Fruit fly (Drosophila melanogaster): ENCODE results near the gene Noc1.

Noc1 gene

dm6 chr3L:11061200-11061599 lies 13.4 kb upstream of the Noc1 start, which contains the start of the genes CG6321 and Blos2 (continued):
- TF ChIP-seq nerfin-2 (GFP tag; IDR thresholded peaks at IDR 0.05; ENCODE audit: partially characterized antibody) (no peak), CG12942 (GFP tag; optimal IDR thresholded peaks at IDR 0.05) (no peak), Rx (GFP tag; IDR thresholded peaks at IDR 0.05) (peak; percentile 17; the same call in 1 of the 2 replicates), CG11093 (GFP tag; IDR thresholded peaks at IDR 0.05) (peak; percentile 16; the same call in 1 of the 3 replicates), crp (GFP tag; optimal IDR thresholded peaks at IDR 0.05) (peak; percentile 30 to 84), Scr (GFP tag; IDR thresholded peaks at IDR 0.05; ENCODE audit: partially characterized antibody) (no peak), CG3163 (GFP tag; optimal IDR thresholded peaks at IDR 0.05) (no peak), CG9932 (GFP tag; IDR thresholded peaks at IDR 0.05) (peak; percentile 50), Nf-YB (GFP tag; optimal IDR thresholded peaks at IDR 0.05) (peak; percentile 62), gfzf (GFP tag; optimal IDR thresholded peaks at IDR 0.05) (no peak), CG11247 (GFP tag; IDR thresholded peaks at IDR 0.05) (peak; percentile 50), TFAM (GFP tag; optimal IDR thresholded peaks at IDR 0.05) (no peak), ranshi (GFP tag; IDR thresholded peaks at IDR 0.05) (peak; percentile 65; the same call in 1 of the 2 replicates), CG12071 (GFP tag; optimal IDR thresholded peaks at IDR 0.05) (peak; percentile 57), CG17829 (tag; optimal IDR thresholded peaks at IDR 0.05) (peak; percentile 82), CG6813 (GFP tag; optimal IDR thresholded peaks at IDR 0.05) (peak; percentile 26), Dp (GFP tag; optimal IDR thresholded peaks at IDR 0.05) (peak; percentile 50), Optix (GFP tag; IDR thresholded peaks at IDR 0.05) (no peak), zf30C (GFP tag; optimal IDR thresholded peaks at IDR 0.05) (no peak), crc (GFP tag; optimal IDR thresholded peaks at IDR 0.05) (no peak), onecut (GFP tag; IDR thresholded peaks at IDR 0.05) (peak; percentile 76), CG10274 (GFP tag; optimal IDR thresholded peaks at IDR 0.05) (peak; percentile 24), CG30431 (GFP tag; optimal IDR thresholded peaks at IDR 0.05) (no peak), pnt (GFP tag; optimal IDR thresholded peaks at IDR 0.05) (peak; percentile 39), gce (GFP tag; IDR thresholded peaks at IDR 0.05) (0 out of 3 replicates have a peak, but pooled peaks have one; percentile 5), sr (GFP tag; IDR thresholded peaks at IDR 0.05) (no peak), Dll (GFP tag; IDR thresholded peaks at IDR 0.05; ENCODE audit: partially characterized antibody) (no peak), Doc2 (GFP tag; IDR thresholded peaks at IDR 0.05) (no peak), chinmo (GFP tag; IDR thresholded peaks at IDR 0.05; ENCODE audit: partially characterized antibody) (no peak), Adf1 (GFP tag; IDR thresholded peaks at IDR 0.05) (0 out of 2 replicates have a peak, but pooled peaks have one; percentile 22), CG10959 (GFP tag; IDR thresholded peaks at IDR 0.05) (peak; percentile 27; the same call in 1 of the 2 replicates), ken (GFP tag; IDR thresholded peaks at IDR 0.05) (peak; percentile 35; the same call in 1 of the 3 replicates), CG8089 (GFP tag; optimal IDR thresholded peaks at IDR 0.05) (no peak), klu (GFP tag; IDR thresholded peaks at IDR 0.05) (peak; percentile 52), CG11504 (tag; optimal IDR thresholded peaks at IDR 0.05) (peak; percentile 86), peb (GFP tag; IDR thresholded peaks at IDR 0.05) (0 out of 2 replicates have a peak, but pooled peaks have one; percentile 20), MESR4 (GFP tag; optimal IDR thresholded peaks at IDR 0.05) (no peak), NFAT (GFP tag; IDR thresholded peaks at IDR 0.05) (peak; percentile 45; the same call in 1 of the 2 replicates), CG8290 (GFP tag; optimal IDR thresholded peaks at IDR 0.05) (peak; percentile 31), CG8290 (tag; optimal IDR thresholded peaks at IDR 0.05) (peak in 1 of 2 experiments; percentile 61), slp2 (GFP tag; optimal IDR thresholded peaks at IDR 0.05) (peak; percentile 30), Poxn (GFP tag; IDR thresholded peaks at IDR 0.05) (peak; percentile 39; the same call in 1 of the 2 replicates), Six4 (GFP tag; optimal IDR thresholded peaks at IDR 0.05) (peak; percentile 29), NK7.1 (GFP tag; optimal IDR thresholded peaks at IDR 0.05) (peak; percentile 25), sna (GFP tag; IDR thresholded peaks at IDR 0.05; ENCODE audit: partially characterized antibody) (no peak), Gug (GFP tag; IDR thresholded peaks at IDR 0.05) (0 out of 4 replicates have a peak, but pooled peaks have one; percentile 37), CG17568 (GFP tag; optimal IDR thresholded peaks at IDR 0.05) (peak; percentile 78), Gsc (GFP tag; IDR thresholded peaks at IDR 0.05) (no peak), Hr3 (GFP tag; optimal IDR thresholded peaks at IDR 0.05) (peak; percentile 69), chm (GFP tag; IDR thresholded peaks at IDR 0.05) (peak; percentile 55; the same call in 1 of the 2 replicates), CG10979 (tag; optimal IDR thresholded peaks at IDR 0.05) (peak; percentile 81)
